Fruit fly (Drosophila melanogaster) whole organism, embryonic: ENCODE measurements around the gene CG46427.
A peak's percentile ranks its signal among the peaks of the same experiment; 100 is the strongest.

Source experiments
- CG10209 ChIP-seq: fragments of 200-800 bp; sonication (Bioruptor generic); optimal IDR thresholded peaks from 3 replicates; lab custom pipeline; 2017; ENCODE audit warnings: missing biosample characterization, mild to moderate bottlenecking, missing genetic modification characterization, missing genetic modification reagents
- CG10274 ChIP-seq: fragments of 200-800 bp; sonication (Bioruptor generic); optimal IDR thresholded peaks from 3 replicates; lab custom pipeline; 2017; ENCODE audit warnings: missing biosample characterization, mild to moderate bottlenecking, missing genetic modification characterization
- CG10959 ChIP-seq: fragments of 200-800 bp; sonication (Bioruptor generic); IDR thresholded peaks from 2 replicates; pipeline ENCODE4 v1.3.6; 2022; ENCODE audit warnings: missing biosample characterization, missing genetic modification characterization
- CG11456 ChIP-seq: fragments of 200-800 bp; sonication (Bioruptor generic); IDR thresholded peaks from 3 replicates; pipeline ENCODE4 v1.3.6; 2022; ENCODE audit warnings: missing biosample characterization, missing genetic modification characterization
- CG11696 ChIP-seq: fragments of 200-800 bp; sonication (Bioruptor generic); IDR thresholded peaks from 2 replicates; pipeline ENCODE4 v1.3.6; 2022; ENCODE audit warnings: missing biosample characterization, missing genetic modification characterization
- CG13775 ChIP-seq: fragments of 200-800 bp; sonication (Bioruptor generic); optimal IDR thresholded peaks from 3 replicates; lab custom pipeline; 2017; ENCODE audit warnings: missing biosample characterization, mild to moderate bottlenecking, missing genetic modification characterization
- CG14014 ChIP-seq: fragments of 200-800 bp; sonication (Bioruptor generic); IDR thresholded peaks from 2 replicates; pipeline ENCODE4 v1.3.6; 2022; ENCODE audit warnings: missing biosample characterization, missing genetic modification characterization
- CG14710 ChIP-seq: fragments of 200-800 bp; sonication (Bioruptor generic); optimal IDR thresholded peaks from 3 replicates; lab custom pipeline; 2019; ENCODE audit warnings: missing biosample characterization, mild to moderate bottlenecking, missing genetic modification characterization, moderate library complexity
- CG15269 ChIP-seq: fragments of 200-800 bp; sonication (Bioruptor generic); optimal IDR thresholded peaks from 2 replicates; lab custom pipeline; 2018; ENCODE audit warnings: missing biosample characterization, mild to moderate bottlenecking, missing genetic modification characterization, moderate library complexity
- CG1647 ChIP-seq: fragments of 200-800 bp; sonication (Bioruptor generic); optimal IDR thresholded peaks from 3 replicates; lab custom pipeline; 2016; ENCODE audit warnings: missing biosample characterization, missing genetic modification characterization
- CG1792 ChIP-seq: fragments of 200-800 bp; sonication (Bioruptor generic); optimal IDR thresholded peaks from 2 replicates; lab custom pipeline; 2016; ENCODE audit warnings: missing biosample characterization, missing genetic modification characterization
- CG6254 ChIP-seq: fragments of 200-800 bp; sonication (Bioruptor generic); optimal IDR thresholded peaks from 3 replicates; lab custom pipeline; 2017; ENCODE audit warnings: mild to moderate bottlenecking, missing biosample characterization, missing genetic modification reagents, missing genetic modification characterization
- CG6272 ChIP-seq: fragments of 200-800 bp; sonication (Bioruptor generic); IDR thresholded peaks from 2 replicates; pipeline ENCODE4 v1.3.6; 2022; ENCODE audit warnings: missing biosample characterization, missing genetic modification characterization
- CG7271 ChIP-seq: fragments of 200-800 bp; sonication (Bioruptor generic); optimal IDR thresholded peaks from 2 replicates; lab custom pipeline; 2018; ENCODE audit warnings: missing biosample characterization, mild to moderate bottlenecking, missing genetic modification characterization, moderate library complexity
- CG7357 ChIP-seq: fragments of 200-800 bp; sonication (Bioruptor generic); IDR thresholded peaks from 3 replicates; pipeline ENCODE4 v1.3.6; 2022; ENCODE audit warnings: missing biosample characterization, missing genetic modification characterization
- CG7556 ChIP-seq: fragments of 200-800 bp; sonication (Bioruptor generic); optimal IDR thresholded peaks from 2 replicates; lab custom pipeline; 2017; ENCODE audit warnings: missing biosample characterization, mild to moderate bottlenecking, missing genetic modification characterization
- CG9609 ChIP-seq: fragments of 200-800 bp; sonication (Bioruptor generic); optimal IDR thresholded peaks from 3 replicates; lab custom pipeline; 2016; ENCODE audit warnings: missing biosample characterization, missing genetic modification characterization
- D19B ChIP-seq: fragments of 200-800 bp; sonication (Bioruptor generic); optimal IDR thresholded peaks from 2 replicates; lab custom pipeline; 2017; ENCODE audit warnings: missing biosample characterization, mild to moderate bottlenecking, missing genetic modification characterization
- Dbx ChIP-seq: fragments of 200-800 bp; sonication (Bioruptor generic); IDR thresholded peaks from 3 replicates; pipeline ENCODE4 v1.3.6; 2022; ENCODE audit warnings: missing biosample characterization, missing genetic modification characterization
- Deaf1 ChIP-seq: fragments of 200-800 bp; optimal IDR thresholded peaks from 3 replicates; lab custom pipeline; 2019; ENCODE audit warnings: missing biosample characterization, mild to moderate bottlenecking, missing genetic modification characterization, moderate library complexity
- Dfd ChIP-seq, 2 experiments: fragments of >200 bp; optimal IDR thresholded peaks; 2 replicates each; lab custom pipeline; 2017; ENCODE audit warnings: missing biosample characterization in 2 of 2, missing genetic modification characterization in 2 of 2
- Dip3 ChIP-seq: fragments of 200-800 bp; sonication (Bioruptor generic); optimal IDR thresholded peaks from 3 replicates; lab custom pipeline; 2016; ENCODE audit warnings: missing biosample characterization, missing genetic modification characterization
- E2f2 ChIP-seq: fragments of 200-800 bp; sonication (Bioruptor generic); IDR thresholded peaks from 2 replicates; pipeline ENCODE4 v1.3.6; 2022; ENCODE audit warnings: missing biosample characterization, missing genetic modification characterization
- GATAe ChIP-seq: fragments of 200-800 bp; sonication (Bioruptor generic); conservative IDR thresholded peaks from 2 replicates; pipeline ENCODE4 v1.3.6; 2022; ENCODE audit warnings: missing biosample characterization, missing genetic modification characterization
- Hmx ChIP-seq: fragments of 200-800 bp; sonication (Bioruptor generic); optimal IDR thresholded peaks from 2 replicates; lab custom pipeline; 2016; ENCODE audit warnings: missing biosample characterization, missing genetic modification characterization
- Myb ChIP-seq: fragments of 200-800 bp; sonication (Bioruptor generic); optimal IDR thresholded peaks from 2 replicates; lab custom pipeline; 2016; ENCODE audit warnings: missing biosample characterization, missing genetic modification characterization
- Optix ChIP-seq: fragments of 200-800 bp; sonication (Bioruptor generic); IDR thresholded peaks from 3 replicates; pipeline ENCODE4 v1.3.6; 2022; ENCODE audit warnings: missing biosample characterization, missing genetic modification characterization
- Rfx ChIP-seq: fragments of 200-800 bp; sonication (Bioruptor generic); IDR thresholded peaks from 2 replicates; pipeline ENCODE4 v1.3.6; 2022; ENCODE audit warnings: missing biosample characterization, missing genetic modification characterization
- Rx ChIP-seq: fragments of 200-800 bp; sonication (Bioruptor generic); IDR thresholded peaks from 2 replicates; pipeline ENCODE4 v1.3.6; 2022; ENCODE audit warnings: missing biosample characterization, missing genetic modification characterization
- Scr ChIP-seq: fragments of 200-800 bp; sonication (Bioruptor generic); IDR thresholded peaks from 2 replicates; pipeline ENCODE4 v1.3.6; 2022; ENCODE audit warnings: missing biosample characterization, missing genetic modification characterization; ENCODE audit not compliant: partially characterized antibody
- Trl ChIP-seq, 3 experiments: fragments of >200 bp in 2 of 3; fragments of 200-800 bp in 1 of 3; sonication (Bioruptor generic) in 1 of 3; optimal IDR thresholded peaks; 2 replicates in 1 of 3; 3 replicates in 2 of 3; lab custom pipeline; 2016 to 2017; ENCODE audit warnings: missing biosample characterization in 1 of 3, missing genetic modification characterization in 1 of 3
- Xbp1 ChIP-seq: fragments of 200-800 bp; sonication (Bioruptor generic); optimal IDR thresholded peaks from 3 replicates; lab custom pipeline; 2016; ENCODE audit warnings: missing biosample characterization, mild to moderate bottlenecking, missing genetic modification characterization
- Xrp1 ChIP-seq: fragments of 200-800 bp; sonication (Bioruptor generic); IDR thresholded peaks from 2 replicates; pipeline ENCODE4 v1.3.6; 2022; ENCODE audit warnings: missing biosample characterization, missing genetic modification characterization
- ara ChIP-seq: fragments of 200-800 bp; sonication (Bioruptor generic); IDR thresholded peaks from 2 replicates; pipeline ENCODE4 v1.3.6; 2022; ENCODE audit warnings: missing biosample characterization, missing genetic modification characterization
- ash1 ChIP-seq: fragments of 200-800 bp; sonication (Bioruptor generic); optimal IDR thresholded peaks from 2 replicates; lab custom pipeline; 2018; ENCODE audit warnings: missing biosample characterization, mild to moderate bottlenecking, missing genetic modification characterization
- cato ChIP-seq: fragments of 200-800 bp; sonication (Bioruptor generic); optimal IDR thresholded peaks from 2 replicates; lab custom pipeline; 2016; ENCODE audit warnings: missing biosample characterization, missing genetic modification characterization, borderline replicate concordance
- croc ChIP-seq: fragments of 200-800 bp; sonication (Bioruptor generic); conservative IDR thresholded peaks from 3 replicates; pipeline ENCODE4 v1.3.6; 2022; ENCODE audit warnings: missing biosample characterization, missing genetic modification characterization
- dysf ChIP-seq: fragments of 200-800 bp; sonication (Bioruptor generic); IDR thresholded peaks from 3 replicates; pipeline ENCODE4 v1.3.6; 2022; ENCODE audit warnings: missing biosample characterization, missing genetic modification characterization
- eve ChIP-seq, 2 experiments: fragments of >200 bp; optimal IDR thresholded peaks; 2 replicates each; lab custom pipeline; 2017; ENCODE audit warnings: missing biosample characterization in 2 of 2, missing genetic modification characterization in 2 of 2
- exex ChIP-seq: fragments of 200-800 bp; sonication (Bioruptor generic); optimal IDR thresholded peaks from 4 replicates; lab custom pipeline; 2018; ENCODE audit warnings: missing biosample characterization, mild to moderate bottlenecking, missing genetic modification characterization, moderate library complexity
- hb ChIP-seq: fragments of 200-800 bp; sonication (Bioruptor generic); IDR thresholded peaks from 3 replicates; pipeline ENCODE4 v1.3.6; 2022; ENCODE audit warnings: missing biosample characterization, missing genetic modification characterization; ENCODE audit not compliant: partially characterized antibody
- jumu ChIP-seq: fragments of 200-800 bp; sonication (Bioruptor generic); optimal IDR thresholded peaks from 3 replicates; lab custom pipeline; 2016; ENCODE audit warnings: missing biosample characterization, missing genetic modification characterization
- kay ChIP-seq: fragments of 200-800 bp; sonication (Bioruptor generic); optimal IDR thresholded peaks from 2 replicates; lab custom pipeline; 2016; ENCODE audit warnings: missing biosample characterization, missing genetic modification characterization
- lmd ChIP-seq: fragments of 200-800 bp; sonication (Bioruptor generic); IDR thresholded peaks from 2 replicates; pipeline ENCODE4 v1.3.6; 2022; ENCODE audit warnings: missing biosample characterization, missing genetic modification characterization
- mam ChIP-seq: fragments of 200-800 bp; sonication (Bioruptor generic); optimal IDR thresholded peaks from 3 replicates; lab custom pipeline; 2016; ENCODE audit warnings: missing biosample characterization, missing genetic modification characterization
- oc ChIP-seq: fragments of 200-800 bp; sonication (Bioruptor generic); optimal IDR thresholded peaks from 2 replicates; lab custom pipeline; 2018; ENCODE audit warnings: missing biosample characterization, mild to moderate bottlenecking, missing genetic modification characterization, moderate library complexity
- org-1 ChIP-seq: fragments of 200-800 bp; sonication (Bioruptor generic); optimal IDR thresholded peaks from 2 replicates; lab custom pipeline; 2017; ENCODE audit warnings: missing biosample characterization, missing genetic modification characterization
- prd ChIP-seq, 3 experiments: fragments of >200 bp in 2 of 3; fragments of 200-800 bp in 1 of 3; sonication (Bioruptor generic) in 1 of 3; optimal IDR thresholded peaks in 2 of 3; IDR thresholded peaks in 1 of 3; 2 replicates in 2 of 3; 3 replicates in 1 of 3; pipeline versions ENCODE4 v1.3.6 to Lab custom; 2017 to 2022; ENCODE audit warnings: missing biosample characterization in 1 of 3, missing genetic modification characterization in 1 of 3
- seq ChIP-seq: fragments of 200-800 bp; sonication (Bioruptor generic); IDR thresholded peaks from 2 replicates; pipeline ENCODE4 v1.3.6; 2022; ENCODE audit warnings: missing biosample characterization, missing genetic modification characterization
- tio ChIP-seq: fragments of 200-800 bp; sonication (Bioruptor generic); optimal IDR thresholded peaks from 2 replicates; lab custom pipeline; 2017; ENCODE audit warnings: missing biosample characterization, missing genetic modification characterization, inconsistent platforms
- yki ChIP-seq: fragments of >200 bp; optimal IDR thresholded peaks from 3 replicates; lab custom pipeline; 2018

The CG46427 gene

DNA sequence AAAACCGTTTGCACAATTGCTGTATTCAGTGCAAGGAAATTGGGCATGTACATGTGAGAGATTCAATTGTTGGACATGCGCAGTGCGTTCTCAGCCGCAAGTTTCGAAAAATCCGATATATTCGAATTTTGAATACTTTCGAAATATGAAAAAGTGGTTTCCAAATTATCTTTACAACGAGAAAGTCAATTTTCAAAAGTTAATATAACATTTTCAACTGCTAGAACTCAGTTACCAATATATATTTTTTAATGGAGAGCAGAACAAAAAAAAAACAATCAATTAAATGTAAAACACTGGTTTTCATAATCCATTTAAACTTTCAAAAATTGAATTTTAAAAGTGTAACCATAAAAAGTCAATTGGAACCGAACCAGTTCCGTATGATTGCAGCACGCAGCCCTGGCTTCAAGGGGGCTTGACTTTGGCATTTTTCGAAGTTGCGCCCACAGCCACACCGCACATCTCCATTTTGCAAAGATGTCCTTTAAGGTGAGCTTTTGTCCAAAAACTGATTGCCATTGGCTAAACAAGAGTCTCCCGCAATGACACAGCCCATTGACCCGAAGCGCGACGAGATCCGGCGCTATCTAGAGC is 16.5 kb downstream of the CG46427 start, which contains the start of the genes Scgbeta and CG17202 (continued):
- no peak for TF ChIP-seq seq (GFP tag; lab: Robert Waterston, UW)
- no peak for TF ChIP-seq hb (GFP tag; lab: Robert Waterston, UW)
- TF ChIP-seq CG6272 (GFP tag; lab: Robert Waterston, UW): no peak
- no peak for TF ChIP-seq Dfd (GFP tag; optimal IDR thresholded peaks at IDR 0.05; lab: Kevin White, UChicago)
- TF ChIP-seq ara (GFP tag; lab: Robert Waterston, UW): no peak
- TF ChIP-seq Xbp1 (GFP tag; lab: Kevin White, UChicago): peak; percentile 41
- TF ChIP-seq CG6254 (GFP tag; lab: Kevin White, UChicago): no peak
- no peak for TF ChIP-seq CG1792 (GFP tag; lab: Kevin White, UChicago)
- no peak for TF ChIP-seq CG9609 (GFP tag; lab: Kevin White, UChicago)
- TF ChIP-seq Scr (GFP tag; lab: Robert Waterston, UW): no peak
- TF ChIP-seq Rfx (GFP tag; lab: Robert Waterston, UW): 0 out of 2 replicates have a peak, but pooled peaks have one; percentile 40
- TF ChIP-seq CG7271 (tag; lab: Kevin White, UChicago): no peak
- TF ChIP-seq prd (optimal IDR thresholded peaks at IDR 0.05; lab: Kevin White, UChicago): no peak
- no peak for TF ChIP-seq prd (GFP tag; IDR thresholded peaks at IDR 0.05; lab: Robert Waterston, UW)
- no peak for TF ChIP-seq dysf (GFP tag; lab: Robert Waterston, UW)
- TF ChIP-seq Myb: peak; percentile 85
- TF ChIP-seq ash1 (GFP tag; lab: Kevin White, UChicago): no peak
- no peak for TF ChIP-seq GATAe (GFP tag; lab: Robert Waterston, UW)
- peak; percentile 73 for TF ChIP-seq CG14710 (tag; lab: Kevin White, UChicago)
- no peak for TF ChIP-seq oc
- no peak for TF ChIP-seq Xrp1 (GFP tag; lab: Robert Waterston, UW)
- no peak for TF ChIP-seq croc (GFP tag; lab: Robert Waterston, UW)
- no peak for TF ChIP-seq CG10959 (GFP tag; lab: Robert Waterston, UW)
- no peak for TF ChIP-seq Trl (optimal IDR thresholded peaks at IDR 0.05; lab: Kevin White, UChicago)
- no peak for TF ChIP-seq Trl (GFP tag; optimal IDR thresholded peaks at IDR 0.05; lab: Kevin White, UChicago)
- TF ChIP-seq CG10274: no peak
- 0 out of 3 replicates have a peak, but pooled peaks have one; percentile 27 for TF ChIP-seq Dbx
- TF ChIP-seq jumu (GFP tag; lab: Kevin White, UChicago): no peak
- TF ChIP-seq kay: no peak
- TF ChIP-seq Hmx (GFP tag; lab: Kevin White, UChicago): no peak
- TF ChIP-seq Optix (GFP tag; lab: Robert Waterston, UW): no peak
- no peak for TF ChIP-seq CG7556
- peak; percentile 38; the same call in 1 of the 3 replicates for TF ChIP-seq CG11456 (GFP tag; lab: Robert Waterston, UW)
- TF ChIP-seq yki (lab: Kevin White, UChicago): no peak
- TF ChIP-seq CG10209 (GFP tag; lab: Kevin White, UChicago): no peak
- TF ChIP-seq Deaf1 (tag; lab: Kevin White, UChicago): no peak
- TF ChIP-seq exex: no peak
- no peak for TF ChIP-seq CG15269 (tag; lab: Kevin White, UChicago)
- TF ChIP-seq Rx: no peak
- TF ChIP-seq Dip3: no peak
- TF ChIP-seq lmd: no peak
- peak; percentile 72 for TF ChIP-seq E2f2 (GFP tag; lab: Robert Waterston, UW)
- TF ChIP-seq D19B (GFP tag; lab: Kevin White, UChicago): no peak
- no peak for TF ChIP-seq CG13775 (GFP tag; lab: Kevin White, UChicago)
- peak; percentile 28 for TF ChIP-seq mam
- TF ChIP-seq CG1647 (GFP tag; lab: Kevin White, UChicago): no peak
- no peak for TF ChIP-seq cato (GFP tag; lab: Kevin White, UChicago)
- no peak for TF ChIP-seq CG11696 (GFP tag; lab: Robert Waterston, UW)
- no peak for TF ChIP-seq CG7357 (GFP tag; lab: Robert Waterston, UW)
- peak; percentile 35; the same call in 1 of the 2 replicates for TF ChIP-seq CG14014 (GFP tag; lab: Robert Waterston, UW)
- no peak for TF ChIP-seq org-1 (GFP tag; lab: Kevin White, UChicago)
- no peak for TF ChIP-seq eve (GFP tag; optimal IDR thresholded peaks at IDR 0.05; lab: Kevin White, UChicago)
- no peak for TF ChIP-seq tio (GFP tag; lab: Kevin White, UChicago)
